Fruit fly (Drosophila melanogaster) whole organism, adult: ENCODE measurements around the gene CG43124.

Source experiments
- CG11617 ChIP-seq: fragments of 200-800 bp; sonication (Bioruptor generic); optimal IDR thresholded peaks from 2 replicates; lab custom pipeline; 2017; ENCODE audit warnings: mild to moderate bottlenecking, missing biosample characterization, missing genetic modification reagents, missing genetic modification characterization
- CG12768 ChIP-seq: fragments of 200-800 bp; sonication (Bioruptor generic); optimal IDR thresholded peaks from 2 replicates; lab custom pipeline; 2017; ENCODE audit warnings: missing biosample characterization, missing genetic modification characterization, mild to moderate bottlenecking, moderate library complexity, missing genetic modification reagents
- CG14711 ChIP-seq: fragments of 200-800 bp; sonication (Bioruptor generic); optimal IDR thresholded peaks from 2 replicates; lab custom pipeline; 2018; ENCODE audit warnings: missing biosample characterization, mild to moderate bottlenecking, missing genetic modification characterization, moderate library complexity
- CG7045 ChIP-seq: fragments of 200-800 bp; sonication (Bioruptor generic); optimal IDR thresholded peaks from 2 replicates; lab custom pipeline; 2017; ENCODE audit warnings: missing biosample characterization, mild to moderate bottlenecking, missing genetic modification characterization
- CG7101 ChIP-seq: fragments of 200-800 bp; sonication (Bioruptor generic); optimal IDR thresholded peaks from 2 replicates; lab custom pipeline; 2018; ENCODE audit warnings: missing biosample characterization, mild to moderate bottlenecking, missing genetic modification characterization, moderate library complexity
- Crg-1 ChIP-seq: fragments of 200-800 bp; sonication (Bioruptor generic); optimal IDR thresholded peaks from 2 replicates; lab custom pipeline; 2016; ENCODE audit warnings: missing biosample characterization, missing genetic modification characterization
- cic ChIP-seq: fragments of 200-800 bp; sonication (Bioruptor generic); optimal IDR thresholded peaks from 2 replicates; lab custom pipeline; 2017; ENCODE audit warnings: missing biosample characterization, mild to moderate bottlenecking, missing genetic modification characterization, moderate library complexity
- pad ChIP-seq: fragments of 200-800 bp; sonication (Bioruptor generic); optimal IDR thresholded peaks from 3 replicates; lab custom pipeline; 2017; ENCODE audit warnings: missing biosample characterization, missing genetic modification characterization, mild to moderate bottlenecking, moderate library complexity, missing genetic modification reagents
- tj ChIP-seq: fragments of 200-800 bp; sonication (Bioruptor generic); optimal IDR thresholded peaks from 3 replicates; lab custom pipeline; 2017; ENCODE audit warnings: missing biosample characterization, mild to moderate bottlenecking, missing genetic modification characterization, moderate library complexity

DNA sequence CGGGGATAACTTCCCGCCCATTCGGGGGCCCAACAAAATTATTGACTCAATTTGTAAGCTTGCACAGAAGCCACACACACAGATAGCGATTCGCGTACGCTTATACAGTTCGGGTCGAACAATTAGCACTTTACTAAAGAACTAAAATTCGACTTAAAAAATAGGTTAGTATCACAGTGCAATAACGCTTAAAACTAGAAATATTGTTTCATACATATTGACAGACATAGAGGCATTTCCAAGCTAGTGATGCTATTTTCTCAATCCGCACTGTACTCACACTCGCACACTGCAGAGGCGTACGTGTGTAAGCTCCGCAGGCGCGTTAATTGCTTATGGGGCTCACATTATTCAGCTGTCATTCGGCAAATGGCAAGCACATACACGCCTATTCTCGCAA is 32.9 kb upstream of the CG43124 start:
- no peak for TF ChIP-seq cic (GFP tag; lab: Kevin White, UChicago)
- TF ChIP-seq Crg-1 (GFP tag; lab: Kevin White, UChicago), result no peak
- no peak for TF ChIP-seq CG12768 (GFP tag; lab: Kevin White, UChicago)
- no peak for TF ChIP-seq CG7101 (tag; lab: Kevin White, UChicago)
- no peak for TF ChIP-seq pad
- TF ChIP-seq CG11617 (GFP tag; lab: Kevin White, UChicago), result no peak
- no peak for TF ChIP-seq tj (GFP tag; lab: Kevin White, UChicago)
- TF ChIP-seq CG7045 (GFP tag; lab: Kevin White, UChicago), result no peak
- TF ChIP-seq CG14711, result no peak
